Fruit fly (Drosophila melanogaster) whole organism, embryonic: ENCODE measurements around the gene PK1-R.
A peak's percentile ranks its signal among the peaks of the same experiment; 100 is the strongest.

Experiments
- Atf3 ChIP-seq: fragments of 200-800 bp; sonication (Bioruptor generic); optimal IDR thresholded peaks from 3 replicates; lab custom pipeline; 2016; ENCODE audit warnings: missing biosample characterization, missing genetic modification characterization
- Atf6 ChIP-seq: fragments of 200-800 bp; sonication (Bioruptor generic); IDR thresholded peaks from 2 replicates; pipeline ENCODE4 v1.3.6; 2022; ENCODE audit warnings: missing biosample characterization, missing genetic modification characterization
- B-H2 ChIP-seq: fragments of 200-800 bp; sonication (Bioruptor generic); optimal IDR thresholded peaks from 2 replicates; lab custom pipeline; 2018; ENCODE audit warnings: missing biosample characterization, mild to moderate bottlenecking, missing genetic modification characterization
- C15 ChIP-seq: fragments of 200-800 bp; sonication (Bioruptor generic); IDR thresholded peaks from 3 replicates; pipeline ENCODE4 v1.3.6; 2022; ENCODE audit warnings: missing biosample characterization, missing genetic modification characterization
- CG12104 ChIP-seq: fragments of 200-800 bp; sonication (Bioruptor generic); optimal IDR thresholded peaks from 3 replicates; lab custom pipeline; 2016; ENCODE audit warnings: missing biosample characterization, missing genetic modification characterization
- CG12744 ChIP-seq: fragments of 200-800 bp; sonication (Bioruptor generic); optimal IDR thresholded peaks from 2 replicates; lab custom pipeline; 2016; ENCODE audit warnings: missing biosample characterization, missing genetic modification characterization
- CG14441 ChIP-seq: fragments of 200-800 bp; sonication (Bioruptor generic); IDR thresholded peaks from 2 replicates; pipeline ENCODE4 v1.3.6; 2022; ENCODE audit warnings: missing biosample characterization, missing genetic modification characterization
- CG14710 ChIP-seq: fragments of 200-800 bp; sonication (Bioruptor generic); optimal IDR thresholded peaks from 3 replicates; lab custom pipeline; 2019; ENCODE audit warnings: missing biosample characterization, mild to moderate bottlenecking, missing genetic modification characterization, moderate library complexity
- CG15073 ChIP-seq: fragments of 200-800 bp; sonication (Bioruptor generic); optimal IDR thresholded peaks from 2 replicates; lab custom pipeline; 2016; ENCODE audit warnings: missing biosample characterization, missing genetic modification characterization
- CG16813 ChIP-seq: fragments of 200-800 bp; sonication (Bioruptor generic); IDR thresholded peaks from 3 replicates; pipeline ENCODE4 v1.3.6; 2022; ENCODE audit warnings: missing biosample characterization, missing genetic modification characterization; ENCODE audit not compliant: partially characterized antibody
- CG16815 ChIP-seq: fragments of 200-800 bp; sonication (Bioruptor generic); optimal IDR thresholded peaks from 3 replicates; lab custom pipeline; 2017; ENCODE audit warnings: missing biosample characterization, mild to moderate bottlenecking, missing genetic modification characterization
- CG17359 ChIP-seq: fragments of 200-800 bp; sonication (Bioruptor generic); optimal IDR thresholded peaks from 3 replicates; lab custom pipeline; 2018; ENCODE audit warnings: missing biosample characterization, mild to moderate bottlenecking, missing genetic modification characterization, moderate library complexity
- CG18011 ChIP-seq: fragments of 200-800 bp; sonication (Bioruptor generic); optimal IDR thresholded peaks from 2 replicates; lab custom pipeline; 2017; ENCODE audit warnings: missing biosample characterization, missing genetic modification characterization, mild to moderate bottlenecking, moderate library complexity, missing genotype
- CG2120 ChIP-seq: fragments of 200-800 bp; sonication (Bioruptor generic); optimal IDR thresholded peaks from 3 replicates; lab custom pipeline; 2016; ENCODE audit warnings: missing biosample characterization, missing genetic modification characterization
- CG3281 ChIP-seq: fragments of 200-800 bp; sonication (Bioruptor generic); optimal IDR thresholded peaks from 3 replicates; lab custom pipeline; 2017; ENCODE audit warnings: missing biosample characterization, mild to moderate bottlenecking, missing genetic modification characterization
- CG3847 ChIP-seq: fragments of 200-800 bp; sonication (Bioruptor generic); IDR thresholded peaks from 2 replicates; pipeline ENCODE4 v1.3.6; 2022; ENCODE audit warnings: missing biosample characterization, missing genetic modification characterization
- CG4404 ChIP-seq: fragments of 200-800 bp; sonication (Bioruptor generic); IDR thresholded peaks from 2 replicates; pipeline ENCODE4 v1.3.6; 2022; ENCODE audit warnings: missing biosample characterization, missing genetic modification characterization
- CG6175 ChIP-seq: fragments of 200-800 bp; sonication (Bioruptor generic); IDR thresholded peaks from 3 replicates; pipeline ENCODE4 v1.3.6; 2022; ENCODE audit warnings: missing biosample characterization, missing genetic modification characterization
- CG6254 ChIP-seq: fragments of 200-800 bp; sonication (Bioruptor generic); optimal IDR thresholded peaks from 3 replicates; lab custom pipeline; 2017; ENCODE audit warnings: mild to moderate bottlenecking, missing biosample characterization, missing genetic modification reagents, missing genetic modification characterization
- CG7556 ChIP-seq: fragments of 200-800 bp; sonication (Bioruptor generic); optimal IDR thresholded peaks from 2 replicates; lab custom pipeline; 2017; ENCODE audit warnings: missing biosample characterization, mild to moderate bottlenecking, missing genetic modification characterization
- CG7839 ChIP-seq: fragments of 200-800 bp; sonication (Bioruptor generic); optimal IDR thresholded peaks from 3 replicates; lab custom pipeline; 2018; ENCODE audit warnings: missing biosample characterization, mild to moderate bottlenecking, missing genetic modification characterization, moderate library complexity
- CG7987 ChIP-seq: fragments of 200-800 bp; sonication (Bioruptor generic); optimal IDR thresholded peaks from 2 replicates; lab custom pipeline; 2018; ENCODE audit warnings: missing biosample characterization, mild to moderate bottlenecking, missing genetic modification characterization, moderate library complexity
- CG8765 ChIP-seq: fragments of 200-800 bp; sonication (Bioruptor generic); IDR thresholded peaks from 2 replicates; pipeline ENCODE4 v1.3.6; 2022; ENCODE audit warnings: missing biosample characterization, missing genetic modification characterization
- CrebB ChIP-seq: fragments of 200-800 bp; sonication (Bioruptor generic); optimal IDR thresholded peaks from 3 replicates; lab custom pipeline; 2018; ENCODE audit warnings: missing biosample characterization, mild to moderate bottlenecking, missing genetic modification characterization
- D ChIP-seq, 2 experiments: fragments of 200-800 bp in 1 of 2; fragments of >200 bp in 1 of 2; sonication (Bioruptor generic) in 1 of 2; optimal IDR thresholded peaks; 2 replicates in 1 of 2; 3 replicates in 1 of 2; lab custom pipeline; 2017; ENCODE audit warnings: mild to moderate bottlenecking in 1 of 2, missing biosample characterization in 1 of 2, missing genetic modification characterization in 1 of 2, missing genetic modification reagents in 1 of 2
- Deaf1 ChIP-seq: fragments of 200-800 bp; optimal IDR thresholded peaks from 3 replicates; lab custom pipeline; 2019; ENCODE audit warnings: missing biosample characterization, mild to moderate bottlenecking, missing genetic modification characterization, moderate library complexity
- Fer1 ChIP-seq: fragments of 200-800 bp; sonication (Bioruptor generic); optimal IDR thresholded peaks from 2 replicates; lab custom pipeline; 2017; ENCODE audit warnings: missing biosample characterization, mild to moderate bottlenecking, missing genetic modification characterization
- H15 ChIP-seq: fragments of 200-800 bp; sonication (Bioruptor generic); IDR thresholded peaks from 3 replicates; pipeline ENCODE4 v1.3.6; 2022; ENCODE audit warnings: missing biosample characterization, missing genetic modification characterization
- H2.0 ChIP-seq: fragments of 200-800 bp; sonication (Bioruptor generic); IDR thresholded peaks from 2 replicates; pipeline ENCODE4 v1.3.6; 2022; ENCODE audit warnings: missing biosample characterization, missing genetic modification characterization
- Lhr ChIP-seq: fragments of 200-800 bp; sonication (Bioruptor generic); optimal IDR thresholded peaks from 3 replicates; lab custom pipeline; 2017; ENCODE audit warnings: mild to moderate bottlenecking, missing biosample characterization, missing genetic modification reagents, missing genetic modification characterization
- Nf-YB ChIP-seq: fragments of 200-800 bp; sonication (Bioruptor generic); optimal IDR thresholded peaks from 3 replicates; lab custom pipeline; 2019; ENCODE audit warnings: missing biosample characterization, mild to moderate bottlenecking, missing genetic modification characterization, moderate library complexity
- Spps ChIP-seq: fragments of 200-800 bp; sonication (Bioruptor generic); optimal IDR thresholded peaks from 2 replicates; lab custom pipeline; 2018; ENCODE audit warnings: missing biosample characterization, mild to moderate bottlenecking, missing genetic modification characterization
- Tbp ChIP-seq: fragments of >200 bp; optimal IDR thresholded peaks from 2 replicates; lab custom pipeline; 2018; ENCODE audit warnings: missing biosample characterization, missing genetic modification characterization
- bigmax ChIP-seq: fragments of 200-800 bp; sonication (Bioruptor generic); optimal IDR thresholded peaks from 2 replicates; lab custom pipeline; 2018; ENCODE audit warnings: missing biosample characterization, mild to moderate bottlenecking, missing genetic modification characterization
- chif ChIP-seq, 2 experiments: fragments of 200-800 bp; sonication (Bioruptor generic); optimal IDR thresholded peaks; 3 replicates each; lab custom pipeline; 2016; ENCODE audit warnings: missing biosample characterization in 2 of 2, missing genetic modification characterization in 2 of 2
- dysf ChIP-seq: fragments of 200-800 bp; sonication (Bioruptor generic); IDR thresholded peaks from 3 replicates; pipeline ENCODE4 v1.3.6; 2022; ENCODE audit warnings: missing biosample characterization, missing genetic modification characterization
- eyg ChIP-seq: fragments of 200-800 bp; sonication (Bioruptor generic); optimal IDR thresholded peaks from 3 replicates; lab custom pipeline; 2016; ENCODE audit warnings: missing biosample characterization, missing genetic modification characterization
- fu2 ChIP-seq: fragments of 200-800 bp; sonication (Bioruptor generic); optimal IDR thresholded peaks from 2 replicates; lab custom pipeline; 2016; ENCODE audit warnings: missing biosample characterization, missing genetic modification characterization
- gcm2 ChIP-seq: fragments of 200-800 bp; sonication (Bioruptor generic); optimal IDR thresholded peaks from 2 replicates; lab custom pipeline; 2016; ENCODE audit warnings: missing biosample characterization, missing genetic modification characterization
- lbe ChIP-seq: fragments of 200-800 bp; sonication (Bioruptor generic); optimal IDR thresholded peaks from 2 replicates; lab custom pipeline; 2016; ENCODE audit warnings: missing biosample characterization, mild to moderate bottlenecking, missing genetic modification characterization
- lilli ChIP-seq: fragments of 200-800 bp; sonication (Bioruptor generic); optimal IDR thresholded peaks from 3 replicates; lab custom pipeline; 2016; ENCODE audit warnings: missing biosample characterization, missing genetic modification characterization
- nom ChIP-seq: fragments of 200-800 bp; sonication (Bioruptor generic); optimal IDR thresholded peaks from 2 replicates; lab custom pipeline; 2017; ENCODE audit warnings: missing biosample characterization, missing genetic modification characterization, mild to moderate bottlenecking, moderate library complexity, missing genetic modification reagents
- otp ChIP-seq: fragments of 200-800 bp; sonication (Bioruptor generic); IDR thresholded peaks from 3 replicates; pipeline ENCODE4, ENCODE4 v1.3.6; 2022; ENCODE audit warnings: missing biosample characterization, missing genetic modification characterization
- pnt ChIP-seq: fragments of 200-800 bp; sonication (Bioruptor generic); optimal IDR thresholded peaks from 3 replicates; lab custom pipeline; 2016; ENCODE audit warnings: missing biosample characterization, missing genetic modification characterization
- seq ChIP-seq: fragments of 200-800 bp; sonication (Bioruptor generic); IDR thresholded peaks from 2 replicates; pipeline ENCODE4 v1.3.6; 2022; ENCODE audit warnings: missing biosample characterization, missing genetic modification characterization
- sob ChIP-seq: fragments of 200-800 bp; sonication (Bioruptor generic); IDR thresholded peaks from 2 replicates; pipeline ENCODE4 v1.3.6; 2022; ENCODE audit warnings: missing biosample characterization, missing genetic modification characterization
- stwl ChIP-seq: fragments of 200-800 bp; sonication (Bioruptor generic); optimal IDR thresholded peaks from 3 replicates; lab custom pipeline; 2018; ENCODE audit warnings: missing biosample characterization, mild to moderate bottlenecking, missing genetic modification characterization, moderate library complexity
- zen ChIP-seq: fragments of 200-800 bp; sonication (Bioruptor generic); optimal IDR thresholded peaks from 3 replicates; lab custom pipeline; 2018; ENCODE audit warnings: missing biosample characterization, mild to moderate bottlenecking, missing genetic modification characterization, moderate library complexity
- zfh2 ChIP-seq: fragments of 200-800 bp; sonication (Bioruptor generic); optimal IDR thresholded peaks from 2 replicates; lab custom pipeline; 2016; ENCODE audit warnings: missing biosample characterization, missing genetic modification characterization

The PK1-R gene

dm6 chr3R:14088887-14089567, 13.9 kb downstream of the PK1-R start, which contains the start of gene Npc2b (continued):
- peak; percentile 6 for TF ChIP-seq nom (GFP tag; lab: Kevin White, UChicago)
- peak; percentile 34 for TF ChIP-seq pnt (GFP tag; lab: Kevin White, UChicago)
- TF ChIP-seq bigmax (GFP tag; lab: Kevin White, UChicago) = no peak
- TF ChIP-seq gcm2 = no peak
- TF ChIP-seq Fer1 (GFP tag; lab: Kevin White, UChicago) = peak; percentile 59
- peak; percentile 85 for TF ChIP-seq stwl (tag; lab: Kevin White, UChicago)
- TF ChIP-seq C15 (GFP tag; lab: Robert Waterston, UW) = no peak
- no peak for TF ChIP-seq CG6175 (GFP tag; lab: Robert Waterston, UW)
- no peak for TF ChIP-seq D (optimal IDR thresholded peaks at IDR 0.05; lab: Kevin White, UChicago)
- TF ChIP-seq D (GFP tag; optimal IDR thresholded peaks at IDR 0.05; lab: Kevin White, UChicago) = peak; percentile 26
- peak; percentile 49 for TF ChIP-seq Atf3 (GFP tag; lab: Kevin White, UChicago)
- TF ChIP-seq CG12744 (GFP tag; lab: Kevin White, UChicago) = peak; percentile 33
- TF ChIP-seq CG6254 (GFP tag; lab: Kevin White, UChicago) = peak; percentile 14
- TF ChIP-seq sob (GFP tag; lab: Robert Waterston, UW) = peak; percentile 39; the same call in 1 of the 2 replicates
- TF ChIP-seq B-H2 = peak; percentile 26
- peak; percentile 21 for TF ChIP-seq CG16815 (GFP tag; lab: Kevin White, UChicago)
- no peak for TF ChIP-seq CG8765 (GFP tag; lab: Robert Waterston, UW)
- TF ChIP-seq H15 (GFP tag; lab: Robert Waterston, UW) = 0 out of 3 replicates have a peak, but pooled peaks have one; percentile 36
- TF ChIP-seq H2.0 (GFP tag; lab: Robert Waterston, UW) = peak; percentile 61
- peak; percentile 39; the same call in 1 of the 2 replicates for TF ChIP-seq Atf6
- peak; percentile 49; the same call in 1 of the 2 replicates for TF ChIP-seq CG3847 (GFP tag; lab: Robert Waterston, UW)
- TF ChIP-seq CG7987 (GFP tag; lab: Kevin White, UChicago) = peak; percentile 50
- TF ChIP-seq seq (GFP tag; lab: Robert Waterston, UW) = 0 out of 2 replicates have a peak, but pooled peaks have one; percentile 19
- no peak for TF ChIP-seq CG15073 (GFP tag; lab: Kevin White, UChicago)
- peak; percentile 72 for TF ChIP-seq CG16813 (GFP tag; lab: Robert Waterston, UW)
- TF ChIP-seq Deaf1 = peak; percentile 23
- TF ChIP-seq Nf-YB (GFP tag; lab: Kevin White, UChicago) = peak; percentile 15
- TF ChIP-seq Lhr (GFP tag; lab: Kevin White, UChicago) = peak; percentile 56
- TF ChIP-seq CG2120 (GFP tag; lab: Kevin White, UChicago) = peak; percentile 74
- peak; percentile 54 for TF ChIP-seq CG7839 (tag; lab: Kevin White, UChicago)
- TF ChIP-seq CG7556 (GFP tag; lab: Kevin White, UChicago) = peak; percentile 53
- peak; percentile 76 for TF ChIP-seq lilli (GFP tag; lab: Kevin White, UChicago)
- peak; percentile 53 for TF ChIP-seq fu2 (GFP tag; lab: Kevin White, UChicago)
- TF ChIP-seq eyg (GFP tag; lab: Kevin White, UChicago) = peak; percentile 3
- TF ChIP-seq zfh2 (GFP tag; lab: Kevin White, UChicago) = peak; percentile 34
- TF ChIP-seq chif (GFP tag; optimal IDR thresholded peaks at IDR 0.05; lab: Kevin White, UChicago) = peak; percentile 66 to 69
- no peak for TF ChIP-seq lbe (GFP tag; lab: Kevin White, UChicago)
- TF ChIP-seq CG4404 = no peak
- TF ChIP-seq Spps (tag; lab: Kevin White, UChicago) = no peak
- TF ChIP-seq CG3281 (GFP tag; lab: Kevin White, UChicago) = peak; percentile 17
- peak; percentile 19 for TF ChIP-seq CG12104 (GFP tag; lab: Kevin White, UChicago)
- peak; percentile 70 for TF ChIP-seq CG17359 (tag; lab: Kevin White, UChicago)
- peak; percentile 11 for TF ChIP-seq zen
- peak; percentile 20; the same call in 1 of the 2 replicates for TF ChIP-seq CG14441 (GFP tag; lab: Robert Waterston, UW)
- TF ChIP-seq dysf (GFP tag; lab: Robert Waterston, UW) = peak; percentile 56
- TF ChIP-seq CG14710 (tag; lab: Kevin White, UChicago) = peak; percentile 26
- no peak for TF ChIP-seq Tbp (GFP tag; lab: Kevin White, UChicago)
- 0 out of 3 replicates have a peak, but pooled peaks have one; percentile 34 for TF ChIP-seq otp
- no peak for TF ChIP-seq CG18011
- no peak for TF ChIP-seq CrebB (tag; lab: Kevin White, UChicago)
